Worm (Caenorhabditis elegans): Measurements from ENCODE around the gene C29F5.8.

Gene C29F5.8

DNA sequence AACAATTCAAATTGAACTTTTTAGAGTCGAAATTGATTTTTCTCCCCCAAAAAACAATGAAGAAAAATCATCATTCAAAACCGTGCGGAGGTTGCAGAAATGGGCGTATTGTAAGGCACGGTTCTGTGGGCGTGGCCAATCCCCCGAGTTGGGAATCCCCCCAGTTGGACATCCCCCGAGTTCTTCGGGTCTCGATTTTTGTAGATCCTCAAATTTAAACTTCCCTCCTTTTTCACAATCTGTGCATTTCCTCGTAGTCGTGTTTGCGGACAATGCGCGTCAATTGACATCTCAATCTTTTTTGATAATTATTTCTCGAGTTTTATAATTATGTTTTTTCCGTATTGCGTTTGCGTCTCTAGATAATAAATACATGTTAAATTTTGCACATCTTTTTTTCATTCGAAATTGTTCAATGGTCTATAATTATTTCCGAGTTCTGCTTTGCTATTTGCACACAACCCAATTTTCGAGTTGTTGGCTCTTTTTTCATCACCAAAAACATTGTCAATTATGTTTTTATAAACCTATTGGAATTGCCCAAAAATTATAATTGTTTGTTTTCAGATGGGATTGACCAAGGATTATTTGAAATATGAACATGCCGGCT, 36.3 kb upstream of the C29F5.8 start, which contains the start of gene F13H8.2 (continued):
- TF ChIP-seq dmd-4 (tag; optimal IDR thresholded peaks at IDR 0.05; ENCODE audit: borderline replicate concordance) (no peak), dve-1 (tag; optimal IDR thresholded peaks at IDR 0.05) (no peak), ahr-1 (tag; optimal IDR thresholded peaks at IDR 0.05) (no peak), syd-9 (tag; optimal IDR thresholded peaks at IDR 0.05) (no peak), ceh-22 (tag; optimal IDR thresholded peaks at IDR 0.05) (no peak), gmeb-2 (tag; optimal IDR thresholded peaks at IDR 0.05) (no peak), elt-2 (tag; optimal IDR thresholded peaks at IDR 0.05) (peak; percentile 25), ref-2 (tag; optimal IDR thresholded peaks at IDR 0.05) (peak; percentile 71), che-1 (tag; optimal IDR thresholded peaks at IDR 0.05) (no peak), unc-42 (tag; optimal IDR thresholded peaks at IDR 0.05) (peak; percentile 79), tbx-7 (tag; optimal IDR thresholded peaks at IDR 0.05) (peak; percentile 22), ztf-16 (tag; optimal IDR thresholded peaks at IDR 0.05) (no peak), C08G9.2 (tag; optimal IDR thresholded peaks at IDR 0.05) (peak; percentile 53), hlh-13 (GFP tag; optimal IDR thresholded peaks at IDR 0.05) (no peak), Y22D7AL.16 (tag; optimal IDR thresholded peaks at IDR 0.05) (no peak), pag-3 (tag; optimal IDR thresholded peaks at IDR 0.05; ENCODE audit: borderline replicate concordance) (no peak), odd-2 (tag; optimal IDR thresholded peaks at IDR 0.05) (no peak), ceh-19 (GFP tag; optimal IDR thresholded peaks at IDR 0.05) (no peak), hlh-8 (tag; optimal IDR thresholded peaks at IDR 0.05) (no peak), ceh-14 (tag; optimal IDR thresholded peaks at IDR 0.05) (peak; percentile 57), sdc-2 (tag; optimal IDR thresholded peaks at IDR 0.05) (no peak), hlh-6 (tag; optimal IDR thresholded peaks at IDR 0.05) (no peak), unc-55 (GFP tag; optimal IDR thresholded peaks at IDR 0.05) (peak; percentile 19), fkh-6 (tag; optimal IDR thresholded peaks at IDR 0.05) (no peak)

DNA sequence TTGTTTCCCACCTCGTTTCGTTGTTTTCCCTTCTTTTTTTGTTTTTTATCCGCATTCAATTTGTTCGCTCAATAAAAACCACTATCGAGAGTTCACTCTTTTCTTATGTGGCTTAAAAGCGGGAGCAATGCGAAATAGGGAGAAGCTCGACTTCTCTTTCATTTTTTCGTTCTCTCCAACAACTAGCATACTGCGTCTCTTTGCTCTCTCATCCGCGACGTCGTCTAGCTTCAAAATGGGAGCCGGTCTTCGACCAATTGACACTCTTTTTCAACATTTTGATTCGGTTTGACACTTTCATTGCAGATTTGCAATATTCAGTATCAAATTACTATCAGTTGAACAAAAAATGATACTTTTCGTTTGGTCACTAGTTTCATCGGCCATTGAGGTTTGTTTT, 32.3 kb upstream of the C29F5.8 start, which contains the start of gene bpl-1:
Gene bpl-1, plus strand, starts transcription at position 301 of the 400 bp plus-strand sequence.
- peak; percentile 25 for TF ChIP-seq unc-42 (tag; optimal IDR thresholded peaks at IDR 0.05)
- TF ChIP-seq ceh-14 (tag; optimal IDR thresholded peaks at IDR 0.05), result no peak

DNA sequence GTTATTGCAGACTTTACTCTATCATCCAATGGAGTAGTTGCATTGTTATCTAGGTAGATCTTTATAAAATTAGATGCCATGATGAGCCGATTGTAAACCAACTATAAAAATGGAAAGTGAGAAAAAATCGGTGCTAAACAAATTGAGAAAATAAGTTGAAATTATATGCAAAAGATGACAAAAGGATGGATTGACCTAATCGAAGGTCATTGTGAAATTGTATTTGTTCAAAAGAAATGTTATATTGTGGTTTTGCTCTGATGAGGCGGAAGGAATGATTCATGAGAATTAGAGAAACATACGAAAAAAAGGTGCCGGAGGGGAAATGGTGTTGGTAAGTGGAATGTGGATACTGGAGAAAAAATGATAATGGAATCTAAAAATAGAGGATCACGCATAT, 25.2 kb upstream of the C29F5.8 start, which contains the start of gene scly-1:
Gene scly-1, minus strand, starts transcription at position 101 of the 400 bp plus-strand sequence.
- no peak for TF ChIP-seq sox-4 (tag; optimal IDR thresholded peaks at IDR 0.05)
- TF ChIP-seq Y22D7AL.16 (tag; optimal IDR thresholded peaks at IDR 0.05), result no peak
- no peak for TF ChIP-seq che-1 (tag; optimal IDR thresholded peaks at IDR 0.05)
- no peak for TF ChIP-seq pax-1 (tag; optimal IDR thresholded peaks at IDR 0.05)
- no peak for TF ChIP-seq pat-9 (tag; optimal IDR thresholded peaks at IDR 0.05)

DNA sequence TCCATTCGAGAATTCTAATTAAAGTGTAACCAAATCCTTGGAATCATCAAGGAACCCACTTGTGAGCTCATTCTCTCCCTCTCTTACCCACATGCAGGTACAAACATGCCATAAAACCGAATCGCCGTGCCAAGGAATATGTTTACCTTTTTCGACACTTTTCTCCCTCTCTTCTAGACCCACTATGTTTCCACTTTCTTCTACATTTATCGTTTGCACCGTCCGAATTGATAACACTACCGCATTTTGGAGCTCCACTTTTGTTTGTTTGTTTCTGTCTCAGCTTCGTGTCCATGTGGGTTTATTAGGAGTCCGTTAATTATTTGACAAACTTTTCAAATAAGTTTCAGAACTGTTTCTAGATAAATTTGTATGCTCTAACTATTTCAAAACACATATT, 24.3 kb upstream of the C29F5.8 start:
- TF ChIP-seq unc-86 (tag; optimal IDR thresholded peaks at IDR 0.05) (no peak), sox-4 (tag; optimal IDR thresholded peaks at IDR 0.05) (no peak), ceh-30 (tag; optimal IDR thresholded peaks at IDR 0.05) (no peak), ceh-45 (GFP tag; IDR thresholded peaks at IDR 0.05) (no peak), ceh-6 (GFP tag; optimal IDR thresholded peaks at IDR 0.05) (no peak), syd-9 (tag; optimal IDR thresholded peaks at IDR 0.05) (no peak), ceh-2 (tag; optimal IDR thresholded peaks at IDR 0.05) (no peak)

DNA sequence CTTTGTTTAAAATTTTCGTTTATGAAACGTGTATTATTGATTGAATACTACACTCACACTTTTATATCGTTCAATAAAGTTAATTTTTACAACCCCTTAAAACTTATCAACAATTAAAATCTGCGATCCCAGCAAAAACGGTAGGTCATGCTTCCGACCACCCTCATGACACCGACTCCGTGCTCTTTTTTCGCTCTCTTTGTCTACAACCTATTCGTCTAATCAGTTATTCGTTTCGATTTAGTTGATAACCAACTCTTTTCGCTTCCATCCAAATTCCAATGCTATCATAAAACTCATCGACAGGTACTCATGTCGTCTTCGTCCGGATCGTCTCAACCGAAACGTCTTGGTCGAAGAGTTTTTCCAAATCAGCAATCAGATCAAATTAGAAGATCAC, 23.2 kb upstream of the C29F5.8 start, which contains the start of gene F13H8.1:
Gene F13H8.1, plus strand, starts transcription at position 311 of the 400 bp plus-strand sequence.
- TF ChIP-seq gmeb-2 (tag; optimal IDR thresholded peaks at IDR 0.05), result no peak
- no peak for TF ChIP-seq unc-42 (tag; optimal IDR thresholded peaks at IDR 0.05)
- TF ChIP-seq ref-2 (tag; optimal IDR thresholded peaks at IDR 0.05), result no peak
- TF ChIP-seq ama-1 (optimal IDR thresholded peaks at IDR 0.05), result no peak
- TF ChIP-seq pha-4 (tag; optimal IDR thresholded peaks at IDR 0.05), result no peak
- TF ChIP-seq dve-1 (tag; optimal IDR thresholded peaks at IDR 0.05), result no peak
- no peak for TF ChIP-seq unc-55 (GFP tag; optimal IDR thresholded peaks at IDR 0.05)
- no peak for TF ChIP-seq ceh-2 (tag; optimal IDR thresholded peaks at IDR 0.05)

All from whole organism, late embryonic.